Worm (Caenorhabditis elegans) whole organism, midembryonic: ENCODE results near the gene irg-6.

Experiments used
- T22C8.4 ChIP-seq: fragments of 200-800 bp; sonication (Bioruptor generic); IDR thresholded peaks from 2 replicates; pipeline ENCODE4 v1.3.6; 2022; ENCODE audit warnings: missing genetic modification characterization, missing compliant biosample characterization
- cog-1 ChIP-seq: sonication (generic microtip); optimal IDR thresholded peaks from 2 replicates; lab custom pipeline; 2016; ENCODE audit warnings: missing genetic modification characterization, missing compliant biosample characterization
- flt-1 ChIP-seq: fragments of 200-800 bp; sonication (Bioruptor generic); IDR thresholded peaks from 2 replicates; pipeline ENCODE4 v1.3.6; 2022; ENCODE audit warnings: missing genetic modification characterization, missing compliant biosample characterization
- klf-2 ChIP-seq: fragments of 200-800 bp; sonication (Bioruptor generic); conservative IDR thresholded peaks from 2 replicates; pipeline ENCODE4 v1.3.6; 2022; ENCODE audit warnings: missing genetic modification reagents, missing genetic modification characterization, missing compliant biosample characterization
- med-1 ChIP-seq: sonication (generic microtip); optimal IDR thresholded peaks from 2 replicates; lab custom pipeline; 2017; ENCODE audit warnings: missing genetic modification characterization, mild to moderate bottlenecking, missing compliant biosample characterization, antibody characterized with exemption, missing genetic modification reagents; ENCODE audit not compliant: insufficient read depth
- ref-1 ChIP-seq: fragments of 200-800 bp; sonication (Bioruptor generic); conservative IDR thresholded peaks from 2 replicates; pipeline ENCODE4 v1.3.6; 2022; ENCODE audit warnings: missing genetic modification reagents, missing genetic modification characterization, missing compliant biosample characterization
- tab-1 ChIP-seq: fragments of 200-800 bp; sonication (Bioruptor generic); IDR thresholded peaks from 2 replicates; pipeline ENCODE4 v1.3.6; 2022; ENCODE audit warnings: missing genetic modification characterization, missing compliant biosample characterization
- ztf-23 ChIP-seq: fragments of 200-800 bp; sonication (Bioruptor generic); IDR thresholded peaks from 2 replicates; pipeline ENCODE4 v1.3.6; 2022; ENCODE audit warnings: missing genetic modification reagents, missing genetic modification characterization, missing compliant biosample characterization
- ztf-29 ChIP-seq: fragments of 200-800 bp; sonication (Bioruptor generic); IDR thresholded peaks from 2 replicates; pipeline ENCODE4 v1.3.6; 2022; ENCODE audit warnings: missing genetic modification reagents, missing genetic modification characterization, missing compliant biosample characterization

irg-6 gene

DNA sequence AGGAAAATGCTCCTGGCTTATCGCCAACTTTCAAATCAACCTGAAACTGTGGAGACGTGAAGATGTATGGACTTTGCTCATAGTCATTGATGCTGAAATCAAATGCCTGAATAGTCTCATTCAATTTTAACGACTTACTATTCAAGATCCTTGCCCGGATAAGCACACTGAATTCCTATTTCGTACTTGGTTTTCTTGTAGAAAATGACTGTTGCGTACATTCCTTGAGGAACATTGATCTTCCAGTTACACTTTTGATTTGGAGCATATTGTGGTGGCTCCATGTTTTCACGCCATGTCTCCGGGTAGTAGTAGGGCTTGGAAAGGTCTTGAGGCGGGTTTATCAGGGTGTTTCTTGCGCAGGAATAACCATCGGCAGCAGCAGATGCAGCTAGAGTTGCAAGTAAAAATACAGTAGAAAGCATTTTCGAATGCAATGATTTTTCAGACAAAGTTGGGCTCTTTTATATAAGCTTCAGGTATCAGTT, at the start of gene irg-6:
irg-6 (minus strand) TSS at position 438 of the 488 bp plus-strand sequence.
- TF ChIP-seq ztf-29 (GFP tag; lab: Robert Waterston, UW) (no peak), med-1 (GFP tag; lab: Kevin White, UChicago) (no peak), klf-2 (GFP tag; lab: Robert Waterston, UW) (no peak), ztf-23 (GFP tag; lab: Robert Waterston, UW) (no peak), flt-1 (GFP tag; lab: Robert Waterston, UW) (no peak)

DNA sequence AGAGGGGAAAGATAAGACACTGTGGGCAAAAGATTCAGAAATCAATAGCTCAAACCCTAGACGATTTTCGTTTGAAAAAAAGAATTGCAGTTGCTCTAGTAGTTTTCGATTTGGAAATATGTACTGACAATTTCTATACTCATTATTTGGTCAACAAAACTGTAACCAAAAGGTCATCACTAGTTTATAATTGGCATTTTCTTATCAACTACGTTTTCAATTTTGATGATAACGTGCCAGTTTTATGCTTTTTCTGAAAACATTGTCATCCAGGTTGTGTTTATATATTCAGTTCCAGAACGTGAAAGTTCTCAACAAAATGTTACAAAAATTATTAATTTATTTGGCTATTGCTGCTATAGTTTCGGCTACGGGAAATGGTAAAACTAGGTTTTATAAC, 47.8 kb upstream of the irg-6 start, which contains the start of gene F55G11.8:
F55G11.8 (plus strand) TSS at position 245 of the 400 bp plus-strand sequence.
- TF ChIP-seq med-1 (GFP tag; lab: Kevin White, UChicago) (no peak), flt-1 (GFP tag; lab: Robert Waterston, UW) (no peak), cog-1 (tag; lab: Kevin White, UChicago) (no peak), tab-1 (GFP tag; lab: Robert Waterston, UW) (no peak), ztf-23 (GFP tag; lab: Robert Waterston, UW) (no peak), klf-2 (GFP tag; lab: Robert Waterston, UW) (no peak), ref-1 (GFP tag; lab: Robert Waterston, UW) (no peak), T22C8.4 (GFP tag; lab: Robert Waterston, UW) (no peak), ztf-29 (GFP tag; lab: Robert Waterston, UW) (no peak)

DNA sequence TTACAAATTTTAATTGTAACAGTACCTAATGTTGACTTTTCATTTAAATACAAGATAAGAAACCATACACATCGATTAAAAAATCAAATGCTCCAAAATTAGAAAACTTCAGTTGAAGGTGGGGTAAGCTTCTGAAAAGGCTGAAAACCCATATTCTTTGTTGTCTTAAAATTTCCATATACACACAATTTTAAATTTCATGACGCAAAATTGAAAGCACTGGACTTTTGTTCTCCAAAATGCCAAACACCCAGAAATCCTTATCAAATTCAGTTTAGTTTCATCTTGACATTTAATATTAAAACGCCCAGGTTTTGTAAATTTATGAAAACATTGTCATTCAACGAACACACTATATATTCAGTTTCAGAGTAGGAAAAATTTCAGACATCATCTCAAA, 45.4 kb upstream of the irg-6 start, which contains the start of gene F55G11.7:
F55G11.7 (plus strand) TSS at position 301 of the 400 bp plus-strand sequence.
- TF ChIP-seq ztf-23 (GFP tag; lab: Robert Waterston, UW) (no peak), ref-1 (GFP tag; lab: Robert Waterston, UW) (no peak), tab-1 (GFP tag; lab: Robert Waterston, UW) (no peak), klf-2 (GFP tag; lab: Robert Waterston, UW) (no peak), flt-1 (GFP tag; lab: Robert Waterston, UW) (no peak), cog-1 (tag; lab: Kevin White, UChicago) (no peak), ztf-29 (GFP tag; lab: Robert Waterston, UW) (no peak), med-1 (GFP tag; lab: Kevin White, UChicago) (no peak), T22C8.4 (GFP tag; lab: Robert Waterston, UW) (no peak)

DNA sequence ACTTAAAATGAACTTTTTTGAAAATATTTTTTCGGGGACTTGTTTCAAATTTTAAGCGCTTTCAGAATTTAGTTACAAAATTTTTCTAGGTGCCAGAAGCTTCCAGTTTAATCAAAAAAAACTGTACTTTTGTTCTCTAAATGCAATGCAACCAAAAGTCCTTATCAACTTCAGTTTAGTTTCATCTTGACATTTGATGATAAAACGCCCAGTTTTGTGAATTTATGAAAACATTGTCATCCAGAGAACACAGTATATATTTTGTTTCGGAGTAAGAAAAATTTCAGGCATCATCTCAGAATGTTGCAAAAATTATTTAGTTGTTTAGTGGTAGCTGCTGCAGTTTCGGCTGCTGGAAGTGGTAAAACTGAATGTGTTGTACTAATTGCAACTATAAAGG, 43.0 kb upstream of the irg-6 start, which contains the start of gene F55G11.6:
F55G11.6 (plus strand) TSS at position 301 of the 400 bp plus-strand sequence.
- TF ChIP-seq ref-1 (GFP tag; lab: Robert Waterston, UW) (no peak), ztf-29 (GFP tag; lab: Robert Waterston, UW) (no peak), flt-1 (GFP tag; lab: Robert Waterston, UW) (no peak), med-1 (GFP tag; lab: Kevin White, UChicago) (no peak), klf-2 (GFP tag; lab: Robert Waterston, UW) (no peak), tab-1 (GFP tag; lab: Robert Waterston, UW) (no peak), cog-1 (tag; lab: Kevin White, UChicago) (no peak), ztf-23 (GFP tag; lab: Robert Waterston, UW) (no peak), T22C8.4 (GFP tag; lab: Robert Waterston, UW) (no peak)

DNA sequence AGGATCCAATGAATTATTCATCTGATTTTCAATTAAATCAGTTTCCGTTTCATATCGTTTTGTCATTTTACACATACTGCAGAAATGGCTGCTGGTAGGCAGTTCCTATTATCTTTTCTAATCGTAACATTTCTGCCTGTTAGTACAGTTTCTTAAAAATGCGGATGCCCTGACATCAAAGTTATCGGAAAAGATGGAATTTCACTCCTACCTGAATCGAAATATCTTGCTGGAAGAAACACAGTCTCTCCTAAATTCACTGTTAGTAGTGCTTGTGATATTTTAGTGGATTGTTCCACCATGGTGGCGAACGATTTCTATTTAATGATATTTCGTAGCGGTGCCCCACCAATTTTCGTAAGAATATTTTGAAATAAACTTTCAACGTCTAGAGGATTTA, 33.7 kb upstream of the irg-6 start, which contains the start of gene F55G11.10:
F55G11.10 (plus strand) TSS at position 301 of the 400 bp plus-strand sequence.
- TF ChIP-seq ref-1 (GFP tag; lab: Robert Waterston, UW) (no peak), cog-1 (tag; lab: Kevin White, UChicago) (no peak), flt-1 (GFP tag; lab: Robert Waterston, UW) (no peak), klf-2 (GFP tag; lab: Robert Waterston, UW) (no peak), ztf-23 (GFP tag; lab: Robert Waterston, UW) (no peak), ztf-29 (GFP tag; lab: Robert Waterston, UW) (no peak), med-1 (GFP tag; lab: Kevin White, UChicago) (no peak), T22C8.4 (GFP tag; lab: Robert Waterston, UW) (no peak), tab-1 (GFP tag; lab: Robert Waterston, UW) (no peak)

DNA sequence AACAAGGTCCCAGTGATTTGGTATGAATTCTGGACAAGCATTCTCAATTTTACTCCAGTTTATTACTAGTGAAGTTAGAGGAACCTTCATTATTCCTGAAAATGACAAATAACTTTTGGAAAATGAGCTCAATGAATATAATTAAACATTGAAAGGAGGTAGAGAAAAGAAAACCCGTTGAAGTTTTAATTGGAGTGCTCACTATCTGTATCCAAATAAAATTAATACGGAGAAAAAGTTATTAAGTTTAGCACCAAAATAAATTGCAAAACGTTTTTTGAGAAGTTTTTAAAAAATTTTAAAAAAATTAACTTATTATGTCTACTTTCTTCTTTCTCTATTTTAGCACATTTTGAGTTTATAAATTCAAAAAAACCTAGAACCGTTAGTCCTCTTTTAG, 31.7 kb upstream of the irg-6 start, which contains the start of gene F55G11.1:
F55G11.1 (minus strand) TSS at position 101 of the 400 bp plus-strand sequence.
- TF ChIP-seq tab-1 (GFP tag; lab: Robert Waterston, UW) (no peak), klf-2 (GFP tag; lab: Robert Waterston, UW) (no peak), ztf-23 (GFP tag; lab: Robert Waterston, UW) (no peak), med-1 (GFP tag; lab: Kevin White, UChicago) (no peak), T22C8.4 (GFP tag; lab: Robert Waterston, UW) (no peak), ref-1 (GFP tag; lab: Robert Waterston, UW) (no peak), ztf-29 (GFP tag; lab: Robert Waterston, UW) (no peak), flt-1 (GFP tag; lab: Robert Waterston, UW) (no peak), cog-1 (tag; lab: Kevin White, UChicago) (no peak)

DNA sequence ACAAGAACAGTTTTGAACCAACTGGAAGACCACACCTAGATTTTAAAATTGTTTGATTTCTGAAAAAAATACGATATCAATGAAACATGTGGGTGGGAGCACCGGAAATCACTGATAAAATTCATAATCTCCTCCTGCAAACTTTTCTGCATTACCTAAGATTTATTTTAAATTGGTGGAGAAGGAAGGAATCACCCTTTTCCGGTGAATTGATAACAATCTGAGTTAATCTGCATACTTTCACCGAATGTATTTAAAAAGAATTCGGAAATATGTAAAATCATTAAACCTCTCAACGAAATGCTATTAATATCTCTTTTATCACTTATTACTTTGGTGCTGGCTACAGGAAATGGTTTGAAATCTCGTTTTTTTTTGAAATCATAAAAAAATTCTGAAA, 27.9 kb upstream of the irg-6 start, which contains the start of gene dct-19:
dct-19 (plus strand) TSS at position 301 of the 400 bp plus-strand sequence.
- TF ChIP-seq flt-1 (GFP tag; lab: Robert Waterston, UW) (no peak), klf-2 (GFP tag; lab: Robert Waterston, UW) (no peak), cog-1 (tag; lab: Kevin White, UChicago) (no peak), ztf-23 (GFP tag; lab: Robert Waterston, UW) (no peak), ztf-29 (GFP tag; lab: Robert Waterston, UW) (no peak), T22C8.4 (GFP tag; lab: Robert Waterston, UW) (no peak), med-1 (GFP tag; lab: Kevin White, UChicago) (no peak), tab-1 (GFP tag; lab: Robert Waterston, UW) (no peak), ref-1 (GFP tag; lab: Robert Waterston, UW) (no peak)

DNA sequence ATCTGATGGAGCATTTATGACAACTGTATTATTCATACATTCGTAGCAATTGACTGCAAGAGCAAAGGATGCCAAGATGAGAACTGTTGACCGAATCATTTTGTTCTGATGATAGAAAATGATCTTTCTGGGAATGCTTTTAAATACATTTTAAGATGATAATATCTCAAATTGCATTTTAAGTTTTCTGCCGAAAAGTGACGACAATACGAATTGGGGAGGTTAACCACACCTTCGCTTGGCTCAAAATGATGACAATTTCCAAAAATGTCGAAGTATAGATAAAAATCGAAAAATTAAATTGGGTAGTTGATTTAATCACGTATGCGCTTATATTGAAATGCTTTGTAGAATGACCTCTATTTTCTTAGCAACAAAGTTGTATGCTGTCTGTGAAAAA, 26.5 kb upstream of the irg-6 start, which contains the start of gene dod-24:
dod-24 (minus strand) TSS at position 101 of the 400 bp plus-strand sequence.
- no peak for TF ChIP-seq med-1 (GFP tag; lab: Kevin White, UChicago)
- no peak for TF ChIP-seq cog-1 (tag; lab: Kevin White, UChicago)
- TF ChIP-seq ztf-23 (GFP tag; lab: Robert Waterston, UW): no peak
- no peak for TF ChIP-seq tab-1 (GFP tag; lab: Robert Waterston, UW)
- no peak for TF ChIP-seq ztf-29 (GFP tag; lab: Robert Waterston, UW)
- TF ChIP-seq ref-1 (GFP tag; lab: Robert Waterston, UW): no peak
- no peak for TF ChIP-seq T22C8.4 (GFP tag; lab: Robert Waterston, UW)
- no peak for TF ChIP-seq flt-1 (GFP tag; lab: Robert Waterston, UW)
- no peak for TF ChIP-seq klf-2 (GFP tag; lab: Robert Waterston, UW)
